Worm (Caenorhabditis elegans): ENCODE results near the gene eff-1.

Gene eff-1

DNA sequence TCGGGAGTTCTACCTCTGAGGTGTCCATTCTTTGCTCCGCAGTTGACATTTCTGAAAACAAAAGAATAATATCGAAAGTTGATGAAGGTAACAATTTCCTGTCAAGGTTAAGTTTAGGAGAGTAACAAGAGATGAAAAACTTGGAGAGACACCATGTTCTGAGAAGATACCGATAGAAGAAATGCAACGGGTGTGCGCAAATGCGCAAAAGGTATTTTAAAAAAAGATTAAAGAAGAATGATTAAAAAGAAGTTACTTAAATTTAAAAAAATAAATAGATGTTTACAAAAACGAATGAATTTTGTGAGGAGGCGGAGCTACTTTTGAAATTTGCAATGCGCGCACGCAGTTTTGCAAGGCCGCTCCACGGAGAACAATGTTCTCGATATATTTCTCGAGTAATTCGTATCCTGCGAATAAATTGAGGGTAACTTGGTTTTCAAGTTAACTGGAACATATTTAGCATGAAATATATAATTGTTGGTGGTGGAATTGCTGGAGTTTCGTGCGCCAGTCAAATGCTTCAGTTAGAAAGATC, 21.4 kb upstream of the eff-1 start, which contains the start of the genes ran-3 and C26D10.3 (continued):
- TF ChIP-seq unc-98 (GFP tag; IDR thresholded peaks at IDR 0.05) (no peak), aly-2 (tag; optimal IDR thresholded peaks at IDR 0.05) (no peak), zag-1 (tag; optimal IDR thresholded peaks at IDR 0.05) (no peak), sptf-1 (tag; optimal IDR thresholded peaks at IDR 0.05) (no peak), unc-62 (GFP tag; optimal IDR thresholded peaks at IDR 0.05) (no peak), xbp-1 (tag; optimal IDR thresholded peaks at IDR 0.05) (peak; percentile 54), pqm-1 (tag; optimal IDR thresholded peaks at IDR 0.05) (no peak), ceh-8 (GFP tag; optimal IDR thresholded peaks at IDR 0.05) (no peak), ces-1 (GFP tag; optimal IDR thresholded peaks at IDR 0.05) (no peak), jun-1 (tag; optimal IDR thresholded peaks at IDR 0.05) (no peak), nhr-47 (tag; optimal IDR thresholded peaks at IDR 0.05) (peak; percentile 57), nhr-20 (tag; optimal IDR thresholded peaks at IDR 0.05) (peak; percentile 70), hpl-2 (GFP tag; optimal IDR thresholded peaks at IDR 0.05) (no peak), ceh-82 (tag; optimal IDR thresholded peaks at IDR 0.05) (peak in 2 of 3 experiments; percentile 4 to 35), dsc-1 (tag; optimal IDR thresholded peaks at IDR 0.05) (no peak), aha-1 (tag; optimal IDR thresholded peaks at IDR 0.05) (no peak), nhr-90 (tag; optimal IDR thresholded peaks at IDR 0.05; ENCODE audit: poor library complexity) (peak; percentile 3), snu-23 (GFP tag; optimal IDR thresholded peaks at IDR 0.05) (peak; percentile 68), Y116A8C.19 (tag; optimal IDR thresholded peaks at IDR 0.05; ENCODE audit: borderline replicate concordance) (no peak), dpl-1 (GFP tag; optimal IDR thresholded peaks at IDR 0.05) (peak; percentile 49 to 64 (median 54)), isw-1 (GFP tag; IDR thresholded peaks at IDR 0.05) (no peak), mef-2 (tag; optimal IDR thresholded peaks at IDR 0.05) (no peak), skn-1 (tag; optimal IDR thresholded peaks at IDR 0.05) (peak; percentile 48), ama-1 (optimal IDR thresholded peaks at IDR 0.05) (no peak), lin-15B (tag; optimal IDR thresholded peaks at IDR 0.05) (no peak), lin-13 (GFP tag; optimal IDR thresholded peaks at IDR 0.05) (peak; percentile 43), snpc-4 (tag; optimal IDR thresholded peaks at IDR 0.05) (no peak), nhr-76 (tag; optimal IDR thresholded peaks at IDR 0.05) (no peak), ets-5 (GFP tag; IDR thresholded peaks at IDR 0.05) (no peak), lsy-2 (tag; optimal IDR thresholded peaks at IDR 0.05) (peak; percentile 43 to 61), nhr-19 (GFP tag; conservative IDR thresholded peaks at IDR 0.05) (peak; percentile 56), ceh-88 (GFP tag; IDR thresholded peaks at IDR 0.05) (no peak), nhr-84 (tag; optimal IDR thresholded peaks at IDR 0.05) (no peak), lin-14 (GFP tag; optimal IDR thresholded peaks at IDR 0.05) (peak; percentile 28), C16A3.4 (tag; optimal IDR thresholded peaks at IDR 0.05) (peak; percentile 68), sup-37 (GFP tag; optimal IDR thresholded peaks at IDR 0.05) (no peak)

DNA sequence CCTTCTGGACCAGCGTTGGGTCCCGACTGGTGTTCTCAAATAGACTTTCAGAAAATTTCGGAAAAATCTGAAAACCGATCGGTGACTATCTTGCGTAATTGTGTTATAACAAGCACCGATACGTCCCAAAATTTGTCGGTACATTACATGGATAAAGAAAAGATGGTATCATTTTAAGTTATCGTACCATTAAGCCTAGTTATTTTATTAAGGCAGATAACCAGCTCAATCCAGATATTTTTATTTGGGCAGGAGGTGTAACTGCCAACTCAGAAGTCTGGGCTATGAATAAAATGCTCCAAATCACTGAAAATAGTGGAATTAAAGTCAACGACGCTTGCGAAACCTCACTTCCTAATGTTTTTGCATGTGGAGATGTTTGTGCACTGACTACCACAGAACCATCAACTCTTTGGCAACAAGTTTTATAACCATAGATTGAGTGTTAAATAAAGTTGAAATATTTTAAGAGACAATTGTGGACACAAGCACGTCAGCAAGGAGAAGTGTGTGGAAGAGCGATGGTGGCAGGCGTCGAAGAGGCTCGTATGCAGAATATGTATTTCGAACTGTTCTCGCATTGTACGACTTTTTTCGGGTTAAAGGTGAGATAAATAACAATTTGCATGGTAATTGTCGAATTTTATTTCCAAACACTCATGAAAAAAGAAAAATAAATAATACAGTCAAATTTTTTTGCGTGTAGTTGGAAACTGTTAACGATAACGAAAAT, 20.1 kb upstream of the eff-1 start:
- peak; percentile 5 for TF ChIP-seq nhr-47 (tag; optimal IDR thresholded peaks at IDR 0.05)
- no peak for TF ChIP-seq egl-27 (tag; optimal IDR thresholded peaks at IDR 0.05)

DNA sequence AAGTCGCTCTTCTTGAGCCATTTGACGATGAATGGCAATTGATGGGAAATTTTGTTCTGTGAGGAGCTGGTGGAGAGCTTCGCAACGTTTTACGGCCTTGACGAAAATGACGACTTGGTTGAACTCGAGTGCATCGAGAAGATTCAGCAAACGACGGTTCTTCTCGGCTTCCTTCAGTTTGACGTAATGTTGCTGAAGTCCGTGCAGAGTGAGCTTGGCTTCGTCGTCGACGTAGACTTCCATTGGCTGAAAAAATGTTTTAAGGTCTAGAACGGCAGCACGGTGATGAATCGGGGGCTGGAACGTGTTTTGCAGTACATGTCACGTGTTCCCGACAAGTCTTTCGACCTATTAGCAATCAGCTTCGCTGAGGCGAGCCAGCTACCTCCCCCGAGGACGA, 19.0 kb upstream of the eff-1 start:
- TF ChIP-seq lsy-2 (tag; optimal IDR thresholded peaks at IDR 0.05) (no peak), unc-30 (tag; optimal IDR thresholded peaks at IDR 0.05) (no peak), elt-3 (tag; optimal IDR thresholded peaks at IDR 0.05) (no peak), nhr-20 (tag; optimal IDR thresholded peaks at IDR 0.05) (no peak), dsc-1 (tag; optimal IDR thresholded peaks at IDR 0.05) (no peak), ces-1 (GFP tag; optimal IDR thresholded peaks at IDR 0.05) (no peak), xbp-1 (tag; optimal IDR thresholded peaks at IDR 0.05) (no peak), pag-3 (tag; optimal IDR thresholded peaks at IDR 0.05; ENCODE audit: borderline replicate concordance, insufficient read depth) (no peak), nhr-237 (tag; optimal IDR thresholded peaks at IDR 0.05) (no peak), mdl-1 (tag; optimal IDR thresholded peaks at IDR 0.05) (no peak), vab-15 (tag; optimal IDR thresholded peaks at IDR 0.05) (no peak), nhr-84 (tag; optimal IDR thresholded peaks at IDR 0.05) (no peak), ceh-63 (GFP tag; optimal IDR thresholded peaks at IDR 0.05) (no peak)

All from whole organism, L1 larva.